Fruit fly (Drosophila melanogaster) whole organism: ENCODE results near the gene CG3626.
"Not testable (repeated sequence)": the region's sequence is repeated elsewhere in the genome, so short reads cannot be mapped to it uniquely, and the experiment has no call there.

Experiments used
- CG8478 ChIP-seq: fragments of >200 bp; optimal IDR thresholded peaks from 2 replicates; lab custom pipeline; 2018; ENCODE audit warnings: inconsistent platforms
- Dll ChIP-seq: fragments of >200 bp; optimal IDR thresholded peaks from 2 replicates; lab custom pipeline; 2017
- EcR ChIP-seq, 2 experiments: fragments of >200 bp; optimal IDR thresholded peaks; 2 replicates each; lab custom pipeline; 2017; ENCODE audit warnings: missing biosample characterization in 2 of 2, missing genetic modification characterization in 2 of 2, missing genetic modification reagents in 2 of 2
- pan ChIP-seq: fragments of >200 bp; optimal IDR thresholded peaks from 2 replicates; lab custom pipeline; 2017
- psq ChIP-seq: fragments of >200 bp; optimal IDR thresholded peaks from 2 replicates; lab custom pipeline; 2017
- usp ChIP-seq: fragments of >200 bp; optimal IDR thresholded peaks from 2 replicates; lab custom pipeline; 2017; ENCODE audit warnings: missing biosample characterization, missing genetic modification characterization, mixed read lengths

The CG3626 gene

DNA sequence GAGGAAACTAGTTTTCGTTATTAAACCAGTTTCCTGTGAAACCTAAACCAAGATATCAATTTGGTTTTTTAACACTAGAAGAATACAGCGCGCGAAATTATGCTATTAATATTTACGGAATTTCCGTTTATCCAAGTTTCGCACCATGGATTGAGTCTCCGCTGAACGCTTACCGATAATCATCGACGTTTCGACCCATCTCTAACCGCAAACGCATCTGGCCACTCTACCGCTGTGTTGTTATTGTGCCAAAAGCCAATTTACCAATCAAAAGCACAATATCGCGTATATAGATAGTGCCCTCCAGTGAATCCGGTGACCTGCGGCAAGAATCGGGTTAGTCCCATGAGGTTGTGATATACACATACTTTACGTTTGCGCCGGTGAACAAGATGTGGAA, at the start of gene CG3626:
TSS of gene CG3626 (plus strand) at position 222 of the 400 bp plus-strand sequence.
- TF ChIP-seq psq, result no peak
- no peak for TF ChIP-seq CG8478 (lab: Kevin White, UChicago)
- TF ChIP-seq usp (GFP tag; lab: Kevin White, UChicago), result no peak
- no peak for TF ChIP-seq Dll
- no peak for TF ChIP-seq pan (lab: Kevin White, UChicago)
- TF ChIP-seq EcR (GFP tag; optimal IDR thresholded peaks at IDR 0.05; lab: Kevin White, UChicago), result no peak

- TF ChIP-seq pan (lab: Kevin White, UChicago); psq; usp (GFP tag; lab: Kevin White, UChicago): not testable (repeated sequence)
Measured at dm6 chrX:4318701-4319100, 47.5 kb upstream of the CG3626 start, which contains the start of gene mei-9. Gene mei-9, minus strand, starts transcription at chrX:4318801.

DNA sequence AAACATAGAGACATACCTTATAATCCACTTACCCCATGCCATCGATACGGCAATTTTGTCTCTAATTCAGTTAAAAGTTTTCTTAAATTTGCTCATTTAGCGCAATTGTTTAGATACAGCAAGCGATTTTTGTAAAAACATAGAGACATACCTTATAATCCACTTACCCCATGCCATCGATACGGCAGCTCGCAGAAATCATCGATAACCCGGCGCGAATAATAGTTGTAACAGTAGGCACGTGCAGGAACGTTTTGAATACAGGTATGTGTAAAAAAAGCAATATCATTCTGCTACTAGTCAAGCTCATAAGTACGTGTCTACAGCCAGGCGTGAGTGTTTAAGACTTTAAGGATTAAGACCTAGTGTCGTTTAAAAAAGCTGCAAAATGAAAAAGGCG, 47.0 kb upstream of the CG3626 start, which contains the start of gene NO66:
TSS of gene NO66 (plus strand) at position 199 of the 400 bp plus-strand sequence.
- not testable (repeated sequence) for TF ChIP-seq Dll; EcR (GFP tag; optimal IDR thresholded peaks at IDR 0.05; lab: Kevin White, UChicago); CG8478 (lab: Kevin White, UChicago)

- no peak for TF ChIP-seq EcR (GFP tag; optimal IDR thresholded peaks at IDR 0.05; lab: Kevin White, UChicago)
- no peak for TF ChIP-seq CG8478 (lab: Kevin White, UChicago)
- no peak for TF ChIP-seq usp (GFP tag; lab: Kevin White, UChicago)
- no peak for TF ChIP-seq psq
- no peak for TF ChIP-seq Dll
- no peak for TF ChIP-seq pan (lab: Kevin White, UChicago)
Measured at dm6 chrX:4322131-4322233, 44.2 kb upstream of the CG3626 start, which contains the start of gene mRpL33. Gene mRpL33, minus strand, starts transcription at chrX:4322231.

DNA sequence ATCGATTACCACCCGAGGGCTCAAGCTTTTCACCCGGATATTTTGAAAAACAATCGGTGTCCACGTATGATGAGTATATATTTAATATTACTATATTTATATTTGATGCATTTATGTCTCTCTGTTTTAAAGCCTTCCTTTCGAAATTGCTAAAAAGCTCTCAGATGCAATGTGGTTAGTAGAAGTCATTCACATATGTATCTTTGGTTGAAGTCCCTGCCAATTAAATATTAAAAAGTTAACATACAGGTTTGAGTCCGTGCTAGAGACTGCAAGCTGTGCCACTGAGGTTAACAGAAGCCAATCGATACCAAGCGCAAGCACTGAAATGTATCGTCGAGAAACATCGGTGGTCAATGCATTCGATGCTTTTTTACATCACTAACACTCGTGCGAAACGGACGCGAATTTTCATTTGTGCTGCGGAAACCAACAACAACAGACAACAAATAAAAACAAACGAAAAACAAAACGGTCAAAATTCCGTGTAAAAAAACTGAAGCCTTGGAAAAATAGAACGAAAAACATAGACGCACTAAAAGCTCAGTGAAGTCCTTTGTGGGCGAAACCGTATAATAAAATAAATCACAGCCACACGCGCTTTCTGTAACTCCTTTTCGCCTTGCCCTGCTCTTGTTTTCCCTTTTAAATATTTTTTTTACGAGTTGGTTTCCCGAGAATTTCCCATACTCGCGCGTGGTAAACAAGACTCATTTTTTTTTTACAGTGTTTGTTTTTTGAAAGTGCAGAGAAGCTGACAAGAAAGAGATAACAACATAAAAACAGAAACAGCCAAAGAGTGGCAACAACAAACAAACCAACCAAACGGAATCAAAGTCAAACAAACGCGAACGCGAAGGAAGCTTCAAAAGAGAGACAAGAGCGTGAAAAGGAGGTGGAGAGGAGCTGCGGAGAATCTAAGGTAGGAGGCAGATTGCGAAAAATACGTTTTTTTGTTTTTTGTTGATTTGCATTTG, 43.7 kb upstream of the CG3626 start, which contains the start of gene norpA:
TSS of gene norpA (plus strand) at position 393 of the 977 bp plus-strand sequence.
- TF ChIP-seq usp (GFP tag; lab: Kevin White, UChicago) (no peak), EcR (GFP tag; optimal IDR thresholded peaks at IDR 0.05; lab: Kevin White, UChicago) (no peak), Dll (no peak), psq (no peak), CG8478 (lab: Kevin White, UChicago) (no peak), pan (lab: Kevin White, UChicago) (no peak)

dm6 chrX:4323911-4324368, 42.3 kb upstream of the CG3626 start:
- no peak for TF ChIP-seq Dll
- no peak for TF ChIP-seq CG8478 (lab: Kevin White, UChicago)
- no peak for TF ChIP-seq usp (GFP tag; lab: Kevin White, UChicago)
- TF ChIP-seq EcR (GFP tag; optimal IDR thresholded peaks at IDR 0.05; lab: Kevin White, UChicago), result no peak
- no peak for TF ChIP-seq pan (lab: Kevin White, UChicago)
- no peak for TF ChIP-seq psq

DNA sequence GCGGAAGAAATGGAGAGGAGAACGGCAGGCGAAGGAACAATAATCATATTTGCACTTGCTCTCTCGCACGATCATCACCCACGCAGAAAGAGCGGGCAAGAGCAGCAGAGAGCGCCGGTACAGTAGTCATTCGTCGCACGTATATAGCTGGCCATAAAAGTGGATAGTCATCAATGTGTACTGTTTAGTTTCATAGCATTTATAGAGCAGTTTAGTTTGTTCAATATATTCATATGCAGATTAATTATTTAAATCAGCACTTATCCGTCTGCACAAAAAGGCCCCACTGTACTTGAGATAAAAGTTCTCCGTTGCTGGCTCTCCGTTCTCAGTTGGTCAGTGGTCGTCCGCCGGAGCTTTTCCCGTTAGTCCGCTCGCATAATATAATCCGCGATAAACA, 41.4 kb upstream of the CG3626 start:
- TF ChIP-seq psq (no peak), Dll (peak; percentile 57), EcR (GFP tag; optimal IDR thresholded peaks at IDR 0.05; lab: Kevin White, UChicago) (no peak)

DNA sequence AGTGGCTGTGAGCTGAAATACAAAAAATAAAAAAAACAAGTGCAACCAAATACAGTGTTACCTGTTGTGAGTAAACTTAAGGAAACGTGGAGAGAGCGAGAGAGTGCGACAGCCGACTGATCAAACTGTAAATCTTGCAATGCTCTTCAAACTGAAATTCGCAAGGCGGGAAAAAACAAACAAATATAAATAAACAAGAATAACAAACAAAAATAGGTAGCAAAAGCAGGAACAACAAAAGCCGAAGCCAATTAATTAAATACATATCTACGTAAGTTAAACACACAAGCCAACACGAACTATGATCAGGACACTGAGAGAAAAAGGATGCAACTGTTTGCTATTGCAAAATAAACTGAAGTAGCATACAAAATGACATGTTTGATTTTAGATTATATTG, 40.9 kb upstream of the CG3626 start:
- TF ChIP-seq Dll, result no peak
- no peak for TF ChIP-seq CG8478 (lab: Kevin White, UChicago)
- no peak for TF ChIP-seq psq

DNA sequence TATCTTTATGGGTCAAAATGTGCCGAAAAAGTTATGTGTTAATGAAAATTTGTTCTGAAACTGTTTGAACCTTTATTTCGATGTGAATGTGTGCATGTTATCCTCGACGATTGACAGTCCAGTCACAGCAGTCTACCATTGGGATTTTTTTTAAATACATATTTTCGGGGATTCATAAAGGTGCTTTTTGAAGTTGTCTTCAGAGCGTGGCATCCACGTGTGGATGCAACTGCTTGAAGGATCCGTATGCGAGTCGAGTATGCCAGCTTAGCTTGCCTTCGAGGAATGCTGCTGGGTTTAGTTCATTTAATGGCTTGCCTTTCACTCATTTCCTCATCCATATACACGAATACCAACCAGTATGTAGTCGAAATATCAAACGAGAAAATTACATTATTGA, 36.9 kb upstream of the CG3626 start, which contains the start of gene CG12693:
TSS of gene CG12693 (minus strand) at position 101 of the 400 bp plus-strand sequence.
- TF ChIP-seq EcR (GFP tag; optimal IDR thresholded peaks at IDR 0.05; lab: Kevin White, UChicago) (no peak), psq (no peak), usp (GFP tag; lab: Kevin White, UChicago) (no peak), Dll (no peak), CG8478 (lab: Kevin White, UChicago) (no peak), pan (lab: Kevin White, UChicago) (no peak)

DNA sequence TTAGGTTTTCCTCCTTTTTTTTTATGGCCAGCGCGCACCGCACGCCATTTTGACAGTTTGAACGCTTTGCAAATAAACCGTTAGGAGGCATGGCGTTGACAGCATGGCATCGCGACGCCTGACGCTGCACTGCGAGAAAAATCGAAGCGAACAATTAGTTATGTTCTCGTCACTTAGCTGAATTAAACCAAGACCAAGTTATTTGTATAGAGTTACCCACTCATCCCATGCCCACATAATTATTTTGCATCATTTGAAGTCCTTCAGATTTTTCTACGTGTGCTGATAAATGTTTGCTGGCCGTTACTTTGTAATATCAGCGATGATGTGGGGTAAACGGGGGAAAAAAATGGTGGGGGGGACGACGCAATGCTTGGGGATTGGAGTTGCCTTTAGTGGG, 36.4 kb upstream of the CG3626 start:
- no peak for TF ChIP-seq EcR (GFP tag; optimal IDR thresholded peaks at IDR 0.05; lab: Kevin White, UChicago)
- no peak for TF ChIP-seq CG8478 (lab: Kevin White, UChicago)
- TF ChIP-seq usp (GFP tag; lab: Kevin White, UChicago), result no peak
- TF ChIP-seq psq, result no peak
- no peak for TF ChIP-seq pan (lab: Kevin White, UChicago)
- no peak for TF ChIP-seq Dll

DNA sequence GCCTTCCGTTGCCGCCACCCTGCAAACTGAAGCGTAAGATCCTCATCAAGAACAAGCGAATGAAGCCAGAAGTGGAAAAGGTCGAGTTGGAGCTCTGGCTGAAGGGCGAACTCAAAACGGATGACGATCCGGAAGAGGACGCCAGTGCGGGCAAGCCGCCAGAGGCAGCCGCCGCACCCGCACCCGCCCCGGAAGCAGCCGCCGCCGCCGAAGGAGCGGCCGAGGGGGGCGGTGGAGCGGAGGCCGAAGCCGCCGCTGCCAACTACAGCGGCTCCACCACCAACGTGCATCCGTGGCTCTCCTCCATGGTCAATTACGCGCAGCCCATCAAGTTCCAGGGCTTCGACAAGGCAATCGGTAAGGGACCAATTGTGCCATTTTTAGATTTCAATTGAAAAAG, 7.7 kb upstream of the CG3626 start:
- TF ChIP-seq pan (lab: Kevin White, UChicago) (no peak), EcR (GFP tag; optimal IDR thresholded peaks at IDR 0.05; lab: Kevin White, UChicago) (no peak), usp (GFP tag; lab: Kevin White, UChicago) (no peak), Dll (no peak), CG8478 (lab: Kevin White, UChicago) (no peak), psq (no peak)

DNA sequence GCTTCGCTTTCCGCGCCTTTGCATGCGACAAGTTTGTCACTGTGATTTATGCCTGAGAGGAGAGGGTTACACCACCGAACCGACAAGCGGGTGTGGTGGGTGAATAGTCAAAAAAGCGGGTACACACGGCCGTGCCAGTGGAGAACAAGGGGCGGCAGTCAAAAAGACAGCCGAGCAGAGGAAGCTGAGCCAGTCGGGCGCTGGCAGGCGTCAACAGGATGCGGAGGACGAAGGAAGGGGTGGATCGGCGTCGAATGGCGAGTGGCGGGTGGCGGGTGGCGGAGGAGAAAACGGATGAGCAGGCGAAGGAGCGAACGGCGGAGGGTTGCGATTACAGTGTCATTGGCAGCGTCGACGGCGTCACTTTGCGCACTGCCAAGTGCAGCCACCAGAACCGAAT, 9.4 kb downstream of the CG3626 start:
- TF ChIP-seq Dll, result no peak
- TF ChIP-seq usp (GFP tag; lab: Kevin White, UChicago), result no peak
- TF ChIP-seq EcR (GFP tag; optimal IDR thresholded peaks at IDR 0.05; lab: Kevin White, UChicago), result no peak
- TF ChIP-seq psq, result no peak
- TF ChIP-seq pan (lab: Kevin White, UChicago), result no peak
- TF ChIP-seq CG8478 (lab: Kevin White, UChicago), result no peak

dm6 chrX:4380381-4380780, 14.2 kb downstream of the CG3626 start:
- TF ChIP-seq pan (lab: Kevin White, UChicago), result no peak
- no peak for TF ChIP-seq usp (GFP tag; lab: Kevin White, UChicago)
- no peak for TF ChIP-seq EcR (GFP tag; optimal IDR thresholded peaks at IDR 0.05; lab: Kevin White, UChicago)
- no peak for TF ChIP-seq CG8478 (lab: Kevin White, UChicago)
- TF ChIP-seq Dll, result no peak
- no peak for TF ChIP-seq psq
